Fruit fly (Drosophila melanogaster): ENCODE results near the gene slp2.

slp2 gene

DNA sequence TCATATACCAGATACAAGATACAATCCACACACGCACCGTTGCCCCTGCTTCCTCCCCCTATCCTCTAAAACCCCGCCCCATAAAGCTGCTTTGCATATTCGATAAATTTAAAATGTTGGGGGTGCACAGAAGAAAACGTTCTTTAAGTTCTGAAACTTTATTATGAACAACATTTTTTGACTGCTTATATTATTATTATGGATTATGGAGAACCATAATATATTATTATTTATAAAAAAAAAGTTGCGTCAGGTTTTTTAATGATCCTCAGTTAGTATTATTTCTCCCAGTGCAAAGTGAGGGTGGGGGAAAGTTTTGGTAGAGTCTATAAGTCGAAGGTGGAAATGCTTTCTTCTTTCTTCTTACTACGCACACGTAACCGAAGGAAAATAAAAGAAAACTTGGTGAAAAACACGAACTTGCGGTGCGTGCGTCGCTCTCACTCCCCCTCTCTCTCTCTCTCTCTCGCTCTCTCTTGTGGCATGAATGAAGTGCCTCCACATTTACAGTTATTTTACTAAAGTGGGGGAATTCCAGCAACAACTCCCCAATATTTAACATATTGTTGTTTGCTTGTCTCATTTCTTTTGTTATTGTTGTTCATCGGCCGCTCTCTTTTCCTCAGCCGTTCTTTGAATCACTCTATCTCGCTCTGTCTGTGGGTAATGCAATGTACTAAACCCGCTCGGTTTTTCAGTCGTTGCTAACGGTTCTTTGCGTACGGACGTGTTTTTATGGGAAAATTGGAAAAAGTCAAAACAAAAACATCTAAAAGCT is 47.2 kb upstream of the slp2 start (continued):
- TF ChIP-seq CG4328 (GFP tag; optimal IDR thresholded peaks at IDR 0.05), result peak; percentile 44
- TF ChIP-seq row (GFP tag; IDR thresholded peaks at IDR 0.05), result peak; percentile 84
- TF ChIP-seq Awh (GFP tag; IDR thresholded peaks at IDR 0.05), result peak; percentile 93
- no peak; the same call in 1 of the 2 replicates for TF ChIP-seq Gsc (GFP tag; IDR thresholded peaks at IDR 0.05)
- TF ChIP-seq CG10979 (tag; optimal IDR thresholded peaks at IDR 0.05), result peak; percentile 94
- no peak for TF ChIP-seq Dfd (GFP tag; optimal IDR thresholded peaks at IDR 0.05)
- peak; percentile 84; the same call in 2 of the 3 replicates for TF ChIP-seq H15 (GFP tag; IDR thresholded peaks at IDR 0.05)
- peak in 1 of 3 experiments; percentile 88 for TF ChIP-seq Stat92E (GFP tag; optimal IDR thresholded peaks at IDR 0.05)
- TF ChIP-seq ssp (GFP tag; IDR thresholded peaks at IDR 0.05), result peak; percentile 77
- TF ChIP-seq lmd (GFP tag; IDR thresholded peaks at IDR 0.05), result peak; percentile 79
- no peak for TF ChIP-seq CG34376 (GFP tag; optimal IDR thresholded peaks at IDR 0.05)
- peak; percentile 79 for TF ChIP-seq sim (GFP tag; IDR thresholded peaks at IDR 0.05)
- no peak for TF ChIP-seq D19B (GFP tag; optimal IDR thresholded peaks at IDR 0.05)
- peak; percentile 27; the same call in 1 of the 3 replicates for TF ChIP-seq CG2889 (GFP tag; IDR thresholded peaks at IDR 0.05)
- TF ChIP-seq BtbVII (GFP tag; optimal IDR thresholded peaks at IDR 0.05), result peak; percentile 54
- peak; percentile 21; the same call in 1 of the 2 replicates for TF ChIP-seq MBD-R2 (GFP tag; IDR thresholded peaks at IDR 0.05)
- peak; percentile 76; the same call in 2 of the 3 replicates for TF ChIP-seq Mrtf (GFP tag; IDR thresholded peaks at IDR 0.05)
- TF ChIP-seq HmgD (GFP tag; optimal IDR thresholded peaks at IDR 0.05), result no peak
- no peak for TF ChIP-seq pfk (GFP tag; optimal IDR thresholded peaks at IDR 0.05)
- TF ChIP-seq CG3726 (GFP tag; IDR thresholded peaks at IDR 0.05), result 0 out of 3 replicates have a peak, but pooled peaks have one; percentile 52
- peak; percentile 51 for TF ChIP-seq CG6813 (GFP tag; optimal IDR thresholded peaks at IDR 0.05)
- TF ChIP-seq Trl (optimal IDR thresholded peaks at IDR 0.05), result peak; percentile 49 to 76
- peak; percentile 8 for TF ChIP-seq Trl (GFP tag; optimal IDR thresholded peaks at IDR 0.05)
- peak; percentile 6 for TF ChIP-seq stwl (tag; optimal IDR thresholded peaks at IDR 0.05)
- TF ChIP-seq dan (GFP tag; IDR thresholded peaks at IDR 0.05), result peak; percentile 10; the same call in 1 of the 2 replicates
- no peak for TF ChIP-seq pnt (GFP tag; optimal IDR thresholded peaks at IDR 0.05)
- peak; percentile 39 for TF ChIP-seq CG9817 (tag; optimal IDR thresholded peaks at IDR 0.05)
- TF ChIP-seq CG11723 (GFP tag; optimal IDR thresholded peaks at IDR 0.05), result peak; percentile 69
- TF ChIP-seq gcm2 (GFP tag; optimal IDR thresholded peaks at IDR 0.05), result peak; percentile 14
- TF ChIP-seq Spps (tag; optimal IDR thresholded peaks at IDR 0.05), result peak; percentile 79
- TF ChIP-seq Sry-β (GFP tag; optimal IDR thresholded peaks at IDR 0.05), result peak; percentile 43
- no peak for TF ChIP-seq eyg (GFP tag; optimal IDR thresholded peaks at IDR 0.05)
- peak; percentile 42 for TF ChIP-seq CG6654 (GFP tag; optimal IDR thresholded peaks at IDR 0.05)
- no peak for TF ChIP-seq NC2β (GFP tag; optimal IDR thresholded peaks at IDR 0.05)
- TF ChIP-seq unc-4 (GFP tag; IDR thresholded peaks at IDR 0.05; ENCODE audit: partially characterized antibody), result no peak
- TF ChIP-seq CG10462 (GFP tag; optimal IDR thresholded peaks at IDR 0.05), result peak; percentile 25
- no peak for TF ChIP-seq insv (GFP tag; optimal IDR thresholded peaks at IDR 0.05)
- peak; percentile 5 for TF ChIP-seq YL-1 (GFP tag; optimal IDR thresholded peaks at IDR 0.05)
- no peak for TF ChIP-seq CG6791 (GFP tag; IDR thresholded peaks at IDR 0.05; ENCODE audit: partially characterized antibody)
- peak; percentile 82 for TF ChIP-seq CG4424 (GFP tag; optimal IDR thresholded peaks at IDR 0.05)
- TF ChIP-seq CG2678 (tag; optimal IDR thresholded peaks at IDR 0.05), result peak; percentile 89
- peak; percentile 69 for TF ChIP-seq bcd (GFP tag; optimal IDR thresholded peaks at IDR 0.05)
- TF ChIP-seq Hmx (GFP tag; optimal IDR thresholded peaks at IDR 0.05), result no peak
- TF ChIP-seq CG13296 (GFP tag; optimal IDR thresholded peaks at IDR 0.05), result no peak
- peak; percentile 70 for TF ChIP-seq CG6272 (GFP tag; IDR thresholded peaks at IDR 0.05)
- no peak for TF ChIP-seq Dad (GFP tag; optimal IDR thresholded peaks at IDR 0.05)
- TF ChIP-seq CG10431 (GFP tag; optimal IDR thresholded peaks at IDR 0.05), result peak; percentile 82
- no peak for TF ChIP-seq MESR4 (GFP tag; optimal IDR thresholded peaks at IDR 0.05)
- peak in 1 of 2 experiments; percentile 61 for TF ChIP-seq Pdp1 (GFP tag; optimal IDR thresholded peaks at IDR 0.05)
